Worm (Caenorhabditis elegans) whole organism, L1 larva: ENCODE data around the gene ifta-2.

Source experiments
- C16A3.4 ChIP-seq: fragments of 150-350 bp; optimal IDR thresholded peaks from 2 replicates; lab custom pipeline; 2014; ENCODE audit warnings: missing biosample characterization, missing genetic modification characterization
- C34B4.2 ChIP-seq: sonication (generic microtip); optimal IDR thresholded peaks from 2 replicates; lab custom pipeline; 2017; ENCODE audit warnings: mild to moderate bottlenecking, missing genetic modification characterization, missing compliant biosample characterization
- F16B12.6 ChIP-seq: fragments of 150-350 bp; optimal IDR thresholded peaks from 2 replicates; lab custom pipeline; 2014; ENCODE audit warnings: missing biosample characterization, missing genetic modification characterization
- Y116A8C.19 ChIP-seq: sonication (generic microtip); optimal IDR thresholded peaks from 2 replicates; lab custom pipeline; 2016; ENCODE audit warnings: missing compliant biosample characterization, missing genetic modification characterization, borderline replicate concordance
- aly-2 ChIP-seq: fragments of 150-350 bp; optimal IDR thresholded peaks from 2 replicates; lab custom pipeline; 2014; ENCODE audit warnings: missing biosample characterization, missing genetic modification characterization
- ceh-82 ChIP-seq, 3 experiments: fragments of 150-350 bp in 1 of 3; sonication (generic microtip) in 2 of 3; optimal IDR thresholded peaks; 2 replicates each; lab custom pipeline; 2014 to 2017; ENCODE audit warnings: missing biosample characterization in 3 of 3, missing genetic modification characterization in 3 of 3
- ceh-88 ChIP-seq: fragments of 200-800 bp; sonication (Bioruptor generic); IDR thresholded peaks from 2 replicates; pipeline ENCODE4 v1.3.6; 2022; ENCODE audit warnings: missing genetic modification characterization, missing compliant biosample characterization
- ces-1 ChIP-seq: fragments of 150-350 bp; optimal IDR thresholded peaks from 2 replicates; lab custom pipeline; 2014; ENCODE audit warnings: missing biosample characterization, missing genetic modification reagents, missing genetic modification characterization
- efl-3 ChIP-seq: fragments of 200-800 bp; sonication (Bioruptor generic); optimal IDR thresholded peaks from 2 replicates; lab custom pipeline; 2018; ENCODE audit warnings: mild to moderate bottlenecking, missing genetic modification characterization, missing compliant biosample characterization
- egl-13 ChIP-seq: sonication (generic microtip); optimal IDR thresholded peaks from 2 replicates; lab custom pipeline; 2016; ENCODE audit warnings: missing genotype, missing genetic modification reagents, missing genetic modification characterization, missing compliant biosample characterization
- egl-27 ChIP-seq, 2 experiments: fragments of 150-350 bp in 1 of 2; sonication (generic microtip); optimal IDR thresholded peaks; 3 replicates each; lab custom pipeline; 2017 to 2018; ENCODE audit warnings: missing biosample characterization in 2 of 2, missing genetic modification characterization in 2 of 2, missing genetic modification reagents in 2 of 2
- elt-2 ChIP-seq: sonication (generic microtip); optimal IDR thresholded peaks from 2 replicates; lab custom pipeline; 2016; ENCODE audit warnings: missing genetic modification characterization, mild to moderate bottlenecking, inconsistent platforms, missing compliant biosample characterization, missing genetic modification reagents
- fos-1 ChIP-seq: fragments of 150-350 bp; optimal IDR thresholded peaks from 2 replicates; lab custom pipeline; 2014; ENCODE audit warnings: missing biosample characterization, missing genetic modification characterization
- grh-1 ChIP-seq: fragments of 200-800 bp; sonication (Bioruptor generic); IDR thresholded peaks from 2 replicates; pipeline ENCODE4 v1.3.6; 2022; ENCODE audit warnings: missing genetic modification reagents, missing genetic modification characterization, missing compliant biosample characterization
- hlh-17 ChIP-seq: fragments of 200-800 bp; sonication (Bioruptor generic); optimal IDR thresholded peaks from 2 replicates; lab custom pipeline; 2018; ENCODE audit warnings: missing genetic modification characterization, mild to moderate bottlenecking, missing compliant biosample characterization, moderate library complexity, borderline replicate concordance
- irx-1 ChIP-seq: sonication (generic microtip); optimal IDR thresholded peaks from 2 replicates; lab custom pipeline; 2016; ENCODE audit warnings: missing genetic modification characterization, missing compliant biosample characterization
- isw-1 ChIP-seq: fragments of 200-800 bp; sonication (Bioruptor generic); IDR thresholded peaks from 2 replicates; pipeline ENCODE4 v1.3.6; 2022; ENCODE audit warnings: missing genetic modification characterization, missing compliant biosample characterization
- lin-13 ChIP-seq: fragments of 150-350 bp; optimal IDR thresholded peaks from 2 replicates; lab custom pipeline; 2014; ENCODE audit warnings: missing biosample characterization, missing genetic modification reagents, missing genetic modification characterization
- lin-35 ChIP-seq, 2 experiments: fragments of 150-350 bp; optimal IDR thresholded peaks; 2 replicates each; lab custom pipeline; 2014; ENCODE audit warnings: missing biosample characterization in 2 of 2, missing genetic modification characterization in 2 of 2, missing genetic modification reagents in 2 of 2
- lsy-2 ChIP-seq, 2 experiments: fragments of 150-350 bp; optimal IDR thresholded peaks; 2 replicates each; lab custom pipeline; 2014; ENCODE audit warnings: missing biosample characterization in 2 of 2, missing genetic modification characterization in 2 of 2
- mab-9 ChIP-seq: fragments of 200-800 bp; sonication (Bioruptor generic); IDR thresholded peaks from 2 replicates; pipeline ENCODE4 v1.3.6; 2022; ENCODE audit warnings: missing genetic modification reagents, missing genetic modification characterization, missing compliant biosample characterization
- mdl-1 ChIP-seq, 2 experiments: fragments of 150-350 bp; optimal IDR thresholded peaks; 2 replicates each; lab custom pipeline; 2014 to 2017; ENCODE audit warnings: missing biosample characterization in 2 of 2, missing genetic modification characterization in 2 of 2, inconsistent platforms in 1 of 2
- nhr-12 ChIP-seq: sonication (generic microtip); optimal IDR thresholded peaks from 2 replicates; lab custom pipeline; 2017; ENCODE audit warnings: missing biosample characterization, missing genetic modification characterization
- nhr-237 ChIP-seq: fragments of 150-350 bp; optimal IDR thresholded peaks from 2 replicates; lab custom pipeline; 2014; ENCODE audit warnings: missing biosample characterization, missing genetic modification characterization
- nhr-28 ChIP-seq: fragments of 150-350 bp; optimal IDR thresholded peaks from 2 replicates; lab custom pipeline; 2014; ENCODE audit warnings: missing biosample characterization, missing genetic modification characterization
- nhr-77 ChIP-seq: fragments of 150-350 bp; optimal IDR thresholded peaks from 2 replicates; lab custom pipeline; 2014; ENCODE audit warnings: missing biosample characterization, missing genetic modification characterization
- nhr-84 ChIP-seq: sonication (generic microtip); optimal IDR thresholded peaks from 2 replicates; lab custom pipeline; 2017; ENCODE audit warnings: missing biosample characterization, missing genetic modification characterization
- pag-3 ChIP-seq: sonication (generic microtip); optimal IDR thresholded peaks from 2 replicates; lab custom pipeline; 2017; ENCODE audit warnings: missing genetic modification characterization, mild to moderate bottlenecking, missing compliant biosample characterization, antibody characterized with exemption, borderline replicate concordance; ENCODE audit not compliant: insufficient read depth
- pqm-1 ChIP-seq: sonication (generic microtip); optimal IDR thresholded peaks from 3 replicates; lab custom pipeline; 2017; ENCODE audit warnings: missing biosample characterization, missing genetic modification characterization
- skn-1 ChIP-seq: fragments of 150-350 bp; optimal IDR thresholded peaks from 2 replicates; lab custom pipeline; 2014; ENCODE audit warnings: missing biosample characterization, missing genetic modification characterization
- snpc-4 ChIP-seq: fragments of 150-350 bp; optimal IDR thresholded peaks from 2 replicates; lab custom pipeline; 2014; ENCODE audit warnings: missing biosample characterization, missing genetic modification characterization
- snu-23 ChIP-seq: sonication (generic microtip); optimal IDR thresholded peaks from 2 replicates; lab custom pipeline; 2016; ENCODE audit warnings: missing genetic modification characterization, missing compliant biosample characterization
- sptf-1 ChIP-seq: fragments of 150-350 bp; optimal IDR thresholded peaks from 2 replicates; lab custom pipeline; 2014; ENCODE audit warnings: missing biosample characterization, missing genetic modification characterization
- sup-37 ChIP-seq: fragments of 200-800 bp; sonication (Bioruptor generic); optimal IDR thresholded peaks from 2 replicates; lab custom pipeline; 2018; ENCODE audit warnings: mild to moderate bottlenecking, missing genetic modification characterization, missing compliant biosample characterization
- tbx-2 ChIP-seq: sonication (generic microtip); optimal IDR thresholded peaks from 2 replicates; lab custom pipeline; 2016; ENCODE audit warnings: missing genetic modification characterization, missing compliant biosample characterization
- tlp-1 ChIP-seq: fragments of 150-350 bp; optimal IDR thresholded peaks from 2 replicates; lab custom pipeline; 2014; ENCODE audit warnings: missing biosample characterization, missing genetic modification characterization
- vab-15 ChIP-seq: sonication (generic microtip); optimal IDR thresholded peaks from 2 replicates; lab custom pipeline; 2017; ENCODE audit warnings: missing genotype, mild to moderate bottlenecking, missing genetic modification characterization, missing compliant biosample characterization
- zag-1 ChIP-seq: fragments of 150-350 bp; optimal IDR thresholded peaks from 2 replicates; lab custom pipeline; 2014; ENCODE audit warnings: missing biosample characterization, missing genetic modification characterization

The ifta-2 gene

DNA sequence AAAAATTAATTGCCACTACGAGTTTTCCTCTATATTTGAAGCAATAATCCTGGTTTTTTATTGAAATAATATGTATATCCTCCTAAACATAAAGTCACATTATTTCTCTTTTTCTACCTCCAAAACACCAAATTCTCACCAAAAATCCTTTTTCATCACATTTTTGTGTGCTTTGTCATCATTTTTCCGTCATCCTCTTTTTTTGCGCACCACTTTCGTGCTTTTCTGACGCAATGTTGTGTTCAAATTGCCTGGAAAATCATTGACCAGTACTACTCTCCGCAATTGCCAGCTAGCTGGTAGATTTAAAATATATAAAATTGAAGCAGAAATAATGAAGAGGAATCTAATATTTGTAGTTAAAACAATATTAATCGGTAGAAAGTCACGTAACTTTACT, 33.8 kb downstream of the ifta-2 start:
- TF ChIP-seq skn-1 (tag; lab: Kevin White, UChicago) (peak; percentile 91), pag-3 (tag; lab: Kevin White, UChicago) (no peak)

DNA sequence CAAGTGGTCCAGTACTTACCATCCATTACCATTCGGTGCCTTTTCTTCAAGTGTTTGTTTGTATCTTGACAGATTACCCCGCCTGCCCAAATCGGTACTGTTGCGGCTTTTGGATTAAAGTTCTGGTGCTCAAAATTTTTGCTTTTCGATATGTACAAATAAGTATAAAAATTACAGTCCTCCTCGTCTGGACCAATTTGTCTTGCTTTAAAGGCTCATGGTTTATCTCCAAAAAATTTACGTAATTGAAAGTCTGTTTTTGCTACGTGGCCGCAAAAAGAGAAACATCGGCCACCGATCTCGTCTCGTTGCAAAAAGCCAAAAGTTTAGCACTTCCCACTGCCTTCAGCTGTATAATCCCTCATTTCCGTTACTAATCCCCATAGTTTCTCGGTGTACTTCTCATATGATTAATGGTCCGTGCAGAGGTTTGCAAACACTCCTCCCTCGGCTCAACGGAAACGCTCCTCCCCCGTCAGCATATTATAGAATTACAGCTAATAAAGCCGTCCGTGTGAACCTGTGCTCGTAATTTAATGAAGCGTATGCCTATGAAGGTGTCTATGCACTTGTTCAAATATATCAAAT, 34.4 kb downstream of the ifta-2 start:
- no peak for TF ChIP-seq nhr-12 (tag; lab: Kevin White, UChicago)
- TF ChIP-seq lin-35 (GFP tag; optimal IDR thresholded peaks at IDR 0.05; lab: Kevin White, UChicago): no peak
- no peak for TF ChIP-seq C16A3.4 (tag; lab: Kevin White, UChicago)
- no peak for TF ChIP-seq mab-9
- TF ChIP-seq vab-15: no peak
- TF ChIP-seq irx-1: no peak
- TF ChIP-seq pag-3 (tag; lab: Kevin White, UChicago): no peak
- no peak for TF ChIP-seq nhr-84 (tag; lab: Kevin White, UChicago)
- no peak for TF ChIP-seq ceh-88 (GFP tag; lab: Robert Waterston, UW)
- TF ChIP-seq nhr-77 (tag; lab: Kevin White, UChicago): no peak
- TF ChIP-seq hlh-17: no peak
- TF ChIP-seq C34B4.2 (tag; lab: Kevin White, UChicago): no peak
- TF ChIP-seq fos-1 (tag; lab: Kevin White, UChicago): no peak
- TF ChIP-seq, all 84 proteins: peak for 0

DNA sequence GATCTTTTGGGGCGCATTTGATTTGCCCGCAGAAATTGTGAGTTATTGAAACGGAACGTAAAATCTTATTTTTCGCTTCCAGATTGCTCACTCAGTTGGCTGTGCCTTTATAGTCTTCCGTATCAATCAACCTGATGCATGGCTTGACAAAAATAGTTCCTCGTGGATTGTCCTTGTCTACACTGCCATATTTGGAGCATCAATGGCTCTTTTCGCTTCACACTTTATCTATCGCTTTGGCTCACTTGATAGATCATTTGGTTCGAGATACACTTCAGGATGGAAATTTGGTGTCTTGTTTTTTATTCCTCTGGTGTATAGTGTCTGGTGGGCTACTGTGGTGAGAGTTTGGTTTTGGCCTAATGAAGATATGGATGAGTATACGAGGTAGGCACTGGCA, 36.1 kb downstream of the ifta-2 start:
- TF ChIP-seq tbx-2 (tag; lab: Kevin White, UChicago) (no peak), zag-1 (tag; lab: Kevin White, UChicago) (no peak), aly-2 (tag; lab: Kevin White, UChicago) (no peak), lsy-2 (tag; optimal IDR thresholded peaks at IDR 0.05; lab: Kevin White, UChicago) (no peak), ces-1 (GFP tag; lab: Kevin White, UChicago) (no peak), snu-23 (GFP tag; lab: Kevin White, UChicago) (no peak), mab-9 (no peak), tlp-1 (tag; lab: Kevin White, UChicago) (no peak), snpc-4 (tag; lab: Kevin White, UChicago) (no peak), grh-1 (no peak), isw-1 (GFP tag; lab: Robert Waterston, UW) (no peak)

DNA sequence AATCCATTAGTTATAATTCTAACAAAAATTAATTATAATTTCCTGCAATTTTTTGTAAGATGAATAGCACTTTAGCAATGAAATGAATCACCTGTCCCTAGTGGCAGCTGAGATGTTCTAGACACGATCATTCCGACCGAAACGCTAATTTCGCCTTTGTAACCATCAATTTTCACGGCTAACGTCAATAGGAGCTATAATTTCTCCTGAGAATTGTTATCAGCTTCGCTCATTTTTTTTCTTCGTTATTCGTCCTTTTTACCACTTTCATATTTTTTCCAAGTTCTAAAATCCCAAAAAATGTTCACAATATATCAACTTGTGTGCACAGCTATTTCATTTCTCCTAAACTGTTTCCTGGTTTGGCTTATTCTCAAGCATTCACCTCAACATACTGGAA, 36.6 kb downstream of the ifta-2 start, which contains the start of gene str-187:
Gene str-187, plus strand, starts transcription at position 301 of the 400 bp plus-strand sequence.
- no peak for TF ChIP-seq pqm-1 (tag; lab: Kevin White, UChicago)
- TF ChIP-seq mdl-1 (tag; optimal IDR thresholded peaks at IDR 0.05; lab: Kevin White, UChicago): no peak
- no peak for TF ChIP-seq Y116A8C.19
- no peak for TF ChIP-seq zag-1 (tag; lab: Kevin White, UChicago)
- TF ChIP-seq skn-1 (tag; lab: Kevin White, UChicago): no peak
- no peak for TF ChIP-seq ceh-82 (tag; optimal IDR thresholded peaks at IDR 0.05; lab: Kevin White, UChicago)
- no peak for TF ChIP-seq nhr-237 (tag; lab: Kevin White, UChicago)
- no peak for TF ChIP-seq nhr-28 (tag; lab: Kevin White, UChicago)
- TF ChIP-seq elt-2 (tag; lab: Kevin White, UChicago): no peak
- no peak for TF ChIP-seq sptf-1
- TF ChIP-seq efl-3 (GFP tag; lab: Kevin White, UChicago): no peak
- TF ChIP-seq lin-13: no peak
- no peak for TF ChIP-seq C34B4.2 (tag; lab: Kevin White, UChicago)
- TF ChIP-seq sup-37 (GFP tag; lab: Kevin White, UChicago): no peak
- no peak for TF ChIP-seq egl-27 (tag; optimal IDR thresholded peaks at IDR 0.05; lab: Kevin White, UChicago)
- TF ChIP-seq egl-13 (tag; lab: Kevin White, UChicago): no peak
- no peak for TF ChIP-seq F16B12.6
